Worm (Caenorhabditis elegans): ENCODE data around the gene npa-1.

- TF ChIP-seq mdl-1 (tag; optimal IDR thresholded peaks at IDR 0.05) (no peak), ceh-82 (tag; optimal IDR thresholded peaks at IDR 0.05) (no peak)
These were observed 3.8 kb downstream of the npa-1 start for ce11 chrV:7079388-7079787.
